Worm (Caenorhabditis elegans): Measurements from ENCODE around the gene ifet-1.
A peak's percentile ranks its signal among the peaks of the same experiment; 100 is the strongest.

Gene ifet-1

DNA sequence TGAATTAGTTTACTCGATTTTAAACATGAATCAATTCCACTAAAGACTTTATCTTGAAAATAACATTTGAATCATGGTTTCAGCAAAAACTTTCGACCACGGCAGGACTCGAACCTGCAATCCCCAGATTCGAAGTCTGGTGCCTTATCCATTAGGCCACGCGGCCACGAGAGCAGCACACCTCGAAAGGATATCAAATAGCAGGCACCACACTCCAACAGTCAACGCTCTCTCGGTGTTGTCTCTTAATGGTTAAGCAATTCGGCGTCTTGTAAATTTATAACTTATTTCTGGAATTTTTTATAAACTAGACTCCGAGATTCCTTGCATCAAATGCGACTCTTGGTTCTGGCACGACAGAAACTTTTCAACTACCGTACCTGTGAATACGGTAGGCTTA lies 4.2 kb downstream of the ifet-1 start (continued):
- TF ChIP-seq lin-29 (GFP tag; IDR thresholded peaks at IDR 0.05) (no peak), nhr-77 (tag; optimal IDR thresholded peaks at IDR 0.05) (no peak)

DNA sequence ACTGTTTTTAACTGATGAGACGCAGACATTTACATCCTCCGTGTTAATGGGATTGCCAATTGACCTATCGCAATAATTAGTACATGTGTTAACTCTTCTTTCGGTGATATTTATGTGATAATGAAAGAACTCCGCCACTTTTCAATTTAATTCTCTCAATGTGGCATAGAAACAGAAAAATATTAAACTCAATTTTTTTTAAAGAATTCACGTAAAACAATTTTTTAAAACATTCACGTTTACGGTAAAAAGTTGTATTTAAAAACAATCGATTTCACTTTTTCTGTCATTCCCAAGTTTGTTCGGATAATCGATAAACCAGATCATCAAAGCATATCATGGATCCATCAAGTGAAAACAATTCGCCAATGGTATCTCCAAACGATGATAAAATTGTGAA lies 6.1 kb downstream of the ifet-1 start, which contains the start of gene mstr-2:
TSS of gene mstr-2 (plus strand) at position 301 of the 400 bp plus-strand sequence.
- TF ChIP-seq unc-62 (GFP tag; optimal IDR thresholded peaks at IDR 0.05 in 1 of 2) (peak in 1 of 2 experiments; percentile 48), unc-62 (tag; optimal IDR thresholded peaks at IDR 0.05) (no peak), Y75B8A.6 (GFP tag; IDR thresholded peaks at IDR 0.05) (no peak), dve-1 (tag; optimal IDR thresholded peaks at IDR 0.05; ENCODE audit: insufficient read depth) (no peak), lim-7 (GFP tag; IDR thresholded peaks at IDR 0.05) (no peak), set-16 (GFP tag; IDR thresholded peaks at IDR 0.05) (no peak), nhr-11 (tag; optimal IDR thresholded peaks at IDR 0.05) (no peak), saeg-2 (GFP tag; IDR thresholded peaks at IDR 0.05) (no peak)

DNA sequence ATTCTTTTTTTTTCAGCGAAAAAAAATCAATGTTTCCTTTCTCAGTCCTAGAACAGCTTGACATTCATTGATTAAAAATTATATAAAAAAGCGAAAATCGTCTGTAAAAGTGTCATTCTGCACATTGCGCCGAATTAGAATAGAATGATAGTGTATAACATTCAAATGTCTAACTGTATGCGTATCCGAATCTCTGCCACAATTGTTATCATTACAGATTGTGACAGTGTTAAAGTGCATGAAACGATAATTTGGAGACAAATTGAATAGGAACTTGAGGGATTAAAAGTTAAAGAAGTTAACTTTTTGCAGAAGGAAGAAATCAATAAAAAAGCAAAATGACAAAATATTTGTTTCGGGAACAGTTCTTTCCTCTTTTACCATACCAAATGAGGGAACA lies 6.6 kb downstream of the ifet-1 start:
- TF ChIP-seq nhr-237 (tag; optimal IDR thresholded peaks at IDR 0.05) (no peak), nhr-41 (GFP tag; IDR thresholded peaks at IDR 0.05) (no peak), nhr-10 (tag; optimal IDR thresholded peaks at IDR 0.05) (no peak), hif-1 (tag; optimal IDR thresholded peaks at IDR 0.05) (no peak), php-3 (GFP tag; IDR thresholded peaks at IDR 0.05) (peak; percentile 55; the same call in 1 of the 2 replicates), pqm-1 (tag; optimal IDR thresholded peaks at IDR 0.05) (peak; percentile 85), daf-16 (GFP tag; optimal IDR thresholded peaks at IDR 0.05) (no peak), daf-16 (tag; optimal IDR thresholded peaks at IDR 0.05) (peak; percentile 2), Y75B8A.6 (GFP tag; IDR thresholded peaks at IDR 0.05) (no peak), nhr-28 (tag; optimal IDR thresholded peaks at IDR 0.05) (peak; percentile 33), dmd-6 (GFP tag; IDR thresholded peaks at IDR 0.05) (peak; percentile 78), hlh-11 (tag; optimal IDR thresholded peaks at IDR 0.05) (peak; percentile 24), daf-8 (GFP tag; IDR thresholded peaks at IDR 0.05) (no peak)

DNA sequence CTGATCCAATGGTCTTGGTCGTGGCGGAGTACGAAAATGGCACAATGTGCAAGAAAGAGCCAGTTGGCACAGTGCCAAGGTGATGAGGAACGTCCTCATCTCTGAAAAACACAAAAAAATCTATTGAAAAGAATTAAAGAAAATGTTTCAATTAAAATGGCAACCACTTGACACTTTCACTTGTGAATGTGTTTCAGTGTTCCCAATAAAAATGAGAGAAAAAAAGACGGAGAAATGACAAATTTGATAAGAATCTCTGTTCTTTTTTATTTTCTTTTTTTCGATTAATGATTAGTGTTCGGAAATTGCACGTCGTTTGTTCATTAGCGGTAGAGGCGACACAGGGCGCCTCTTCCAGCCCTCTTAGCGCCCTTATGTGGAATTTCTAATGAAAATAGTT lies 7.7 kb downstream of the ifet-1 start, which contains the start of gene ndg-4:
TSS of gene ndg-4 (minus strand) at position 101 of the 400 bp plus-strand sequence.
- peak; percentile 11; the same call in 1 of the 2 replicates for TF ChIP-seq dmd-6 (GFP tag; IDR thresholded peaks at IDR 0.05)
- no peak for TF ChIP-seq F26F4.8 (GFP tag; conservative IDR thresholded peaks at IDR 0.05)
- TF ChIP-seq nhr-28 (tag; optimal IDR thresholded peaks at IDR 0.05): peak; percentile 30

DNA sequence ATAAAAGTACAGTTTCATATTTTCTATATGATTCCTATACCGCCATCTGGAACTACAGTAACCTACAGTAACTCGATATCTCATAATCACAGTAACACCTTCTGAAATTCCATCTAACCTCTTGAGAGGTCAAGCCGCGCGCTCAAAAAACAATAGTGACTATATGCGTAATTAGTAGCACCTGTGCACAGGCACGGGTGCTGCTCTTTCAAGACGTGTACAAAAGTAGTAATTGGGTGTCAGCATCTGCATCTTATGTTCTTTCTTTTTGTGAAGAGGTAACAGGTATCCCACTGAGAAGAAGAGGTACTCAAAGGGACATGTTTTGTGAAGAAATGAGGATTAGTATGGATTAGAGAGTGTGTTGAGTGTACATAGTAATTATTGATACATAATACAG lies 13.6 kb downstream of the ifet-1 start:
- TF ChIP-seq aha-1 (tag): peak; percentile 87
- TF ChIP-seq Y5F2A.4 (GFP tag; optimal IDR thresholded peaks at IDR 0.05): no peak

DNA sequence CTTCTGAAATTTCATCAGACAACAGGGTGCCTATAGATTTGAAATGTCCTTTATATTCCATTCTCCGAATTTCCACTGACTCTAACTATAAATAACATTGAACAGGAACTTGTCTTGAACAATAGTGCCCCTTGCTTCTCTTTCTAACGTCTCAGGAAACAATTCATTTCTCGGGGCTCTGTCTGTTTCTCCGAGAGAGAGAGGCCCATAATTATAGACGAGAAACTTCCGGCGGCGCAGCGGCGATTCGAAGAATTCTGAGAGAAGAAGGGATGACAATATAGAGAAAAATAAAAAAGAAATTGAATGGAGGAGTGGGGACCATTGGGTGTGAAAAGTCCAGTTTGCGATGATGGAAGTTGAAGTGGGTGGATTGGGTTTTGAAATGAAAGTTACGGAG lies 14.7 kb downstream of the ifet-1 start:
- TF ChIP-seq sdz-12 (GFP tag; optimal IDR thresholded peaks at IDR 0.05) (no peak), nhr-25 (tag; optimal IDR thresholded peaks at IDR 0.05; ENCODE audit: borderline replicate concordance, insufficient read depth) (no peak), egl-27 (tag; optimal IDR thresholded peaks at IDR 0.05) (no peak), snpc-1.2 (GFP tag; IDR thresholded peaks at IDR 0.05) (no peak), tra-1 (GFP tag; IDR thresholded peaks at IDR 0.05) (no peak), lin-13 (GFP tag; optimal IDR thresholded peaks at IDR 0.05) (no peak), dve-1 (tag; optimal IDR thresholded peaks at IDR 0.05; ENCODE audit: insufficient read depth) (no peak), zip-2 (tag; optimal IDR thresholded peaks at IDR 0.05) (no peak), vab-7 (GFP tag; IDR thresholded peaks at IDR 0.05) (no peak), daf-8 (GFP tag; IDR thresholded peaks at IDR 0.05) (no peak), egl-43 (GFP tag; IDR thresholded peaks at IDR 0.05) (no peak), nhr-11 (tag; optimal IDR thresholded peaks at IDR 0.05) (no peak), lim-7 (GFP tag; IDR thresholded peaks at IDR 0.05) (no peak), aly-2 (tag; optimal IDR thresholded peaks at IDR 0.05) (no peak), hlh-11 (tag; optimal IDR thresholded peaks at IDR 0.05) (no peak)

Measured in whole organism, L4 larva.